Fruit fly (Drosophila melanogaster): ENCODE results near the gene SAK.

SAK gene

dm6 chr3L:21507354-21507928, 8.2 kb downstream of the SAK start, which contains the start of the genes Glg1 and M6 (continued):
- no peak for TF ChIP-seq zf30C (GFP tag; optimal IDR thresholded peaks at IDR 0.05)
- TF ChIP-seq CG11247 (GFP tag; IDR thresholded peaks at IDR 0.05): no peak
- peak; percentile 93 for TF ChIP-seq grn (GFP tag; optimal IDR thresholded peaks at IDR 0.05)
- TF ChIP-seq bigmax (GFP tag; optimal IDR thresholded peaks at IDR 0.05): no peak
- peak; percentile 70 for TF ChIP-seq CG7839 (tag; optimal IDR thresholded peaks at IDR 0.05)
- TF ChIP-seq ap (GFP tag; IDR thresholded peaks at IDR 0.05): no peak
- TF ChIP-seq Sry-δ (GFP tag; optimal IDR thresholded peaks at IDR 0.05): peak; percentile 86
- TF ChIP-seq zfh1 (GFP tag; IDR thresholded peaks at IDR 0.05): peak; percentile 57; the same call in 2 of the 3 replicates
- peak; percentile 97 for TF ChIP-seq BEAF-32 (GFP tag; optimal IDR thresholded peaks at IDR 0.05)
- TF ChIP-seq Ravus (GFP tag; IDR thresholded peaks at IDR 0.05): 0 out of 2 replicates have a peak, but pooled peaks have one; percentile 12
- TF ChIP-seq jigr1 (GFP tag; IDR thresholded peaks at IDR 0.05): no peak
- TF ChIP-seq lov (optimal IDR thresholded peaks at IDR 0.05): no peak
- no peak for TF ChIP-seq lov (GFP tag; IDR thresholded peaks at IDR 0.05)
- peak; percentile 64 for TF ChIP-seq CG18262 (tag; optimal IDR thresholded peaks at IDR 0.05)
- peak; percentile 74 for TF ChIP-seq scrt (GFP tag; optimal IDR thresholded peaks at IDR 0.05)
- TF ChIP-seq mam (GFP tag; optimal IDR thresholded peaks at IDR 0.05): peak; percentile 81
- peak; percentile 83 for TF ChIP-seq CoRest (tag; optimal IDR thresholded peaks at IDR 0.05)
- TF ChIP-seq Dll (GFP tag; IDR thresholded peaks at IDR 0.05; ENCODE audit: partially characterized antibody): peak; percentile 96
- peak; percentile 71; the same call in 1 of the 3 replicates for TF ChIP-seq CG11456 (GFP tag; IDR thresholded peaks at IDR 0.05)
- TF ChIP-seq Doc3 (GFP tag; IDR thresholded peaks at IDR 0.05; ENCODE audit: partially characterized antibody): peak; percentile 94
- TF ChIP-seq sna (GFP tag; IDR thresholded peaks at IDR 0.05; ENCODE audit: partially characterized antibody): peak; percentile 95
- TF ChIP-seq pb (GFP tag; optimal IDR thresholded peaks at IDR 0.05): peak; percentile 56
- peak; percentile 38; the same call in 1 of the 2 replicates for TF ChIP-seq CG14441 (GFP tag; IDR thresholded peaks at IDR 0.05)
- peak; percentile 46 for TF ChIP-seq CG12942 (GFP tag; optimal IDR thresholded peaks at IDR 0.05)
- TF ChIP-seq GATAe (GFP tag; conservative IDR thresholded peaks at IDR 0.05): no peak
- TF ChIP-seq trh (GFP tag; optimal IDR thresholded peaks at IDR 0.05): peak; percentile 23
- peak; percentile 69 for TF ChIP-seq NfI (GFP tag; optimal IDR thresholded peaks at IDR 0.05)
- TF ChIP-seq CG14860 (GFP tag; IDR thresholded peaks at IDR 0.05; ENCODE audit: partially characterized antibody): peak; percentile 94
- peak; percentile 55; the same call in 2 of the 3 replicates for TF ChIP-seq dysf (GFP tag; IDR thresholded peaks at IDR 0.05)
- TF ChIP-seq CG1832 (GFP tag; optimal IDR thresholded peaks at IDR 0.05): no peak
- TF ChIP-seq CG13775 (GFP tag; optimal IDR thresholded peaks at IDR 0.05): peak; percentile 72
- TF ChIP-seq CG10267 (tag; optimal IDR thresholded peaks at IDR 0.05): peak; percentile 70
- 0 out of 2 replicates have a peak, but pooled peaks have one; percentile 25 for TF ChIP-seq crol (GFP tag; IDR thresholded peaks at IDR 0.05)
- no peak for TF ChIP-seq danr (GFP tag; IDR thresholded peaks at IDR 0.05)
- TF ChIP-seq vnd (GFP tag; IDR thresholded peaks at IDR 0.05; ENCODE audit: partially characterized antibody): peak; percentile 93
- peak; percentile 68 for TF ChIP-seq CG10147 (GFP tag; optimal IDR thresholded peaks at IDR 0.05)
- TF ChIP-seq CG2712 (tag; optimal IDR thresholded peaks at IDR 0.05): peak; percentile 82
- TF ChIP-seq CG3847 (GFP tag; IDR thresholded peaks at IDR 0.05): peak; percentile 73
- peak; percentile 17; the same call in 1 of the 2 replicates for TF ChIP-seq sisA (GFP tag; IDR thresholded peaks at IDR 0.05)
- TF ChIP-seq CG31441 (GFP tag; IDR thresholded peaks at IDR 0.05): no peak; the same call in 1 of the 2 replicates
- TF ChIP-seq sug (tag; optimal IDR thresholded peaks at IDR 0.05): peak; percentile 74
- TF ChIP-seq vfl (GFP tag; optimal IDR thresholded peaks at IDR 0.05): peak; percentile 57
- peak; percentile 34 for TF ChIP-seq exex (tag; optimal IDR thresholded peaks at IDR 0.05)
- TF ChIP-seq wor (GFP tag; IDR thresholded peaks at IDR 0.05): no peak
- peak; percentile 49; the same call in 1 of the 2 replicates for TF ChIP-seq CG6689 (GFP tag; IDR thresholded peaks at IDR 0.05)
- TF ChIP-seq tin (GFP tag; optimal IDR thresholded peaks at IDR 0.05): peak; percentile 60
- TF ChIP-seq Bteb2 (GFP tag; optimal IDR thresholded peaks at IDR 0.05): peak; percentile 59
- TF ChIP-seq stc (GFP tag; IDR thresholded peaks at IDR 0.05): no peak
- peak; percentile 76 for TF ChIP-seq trem (tag; optimal IDR thresholded peaks at IDR 0.05)
- peak; percentile 10 for TF ChIP-seq cato (GFP tag; optimal IDR thresholded peaks at IDR 0.05; ENCODE audit: borderline replicate concordance)

Data from whole organism, embryonic.